Worm (Caenorhabditis elegans): ENCODE results near the gene flp-6.
A peak's percentile ranks its signal among the peaks of the same experiment; 100 is the strongest.

flp-6 gene

DNA sequence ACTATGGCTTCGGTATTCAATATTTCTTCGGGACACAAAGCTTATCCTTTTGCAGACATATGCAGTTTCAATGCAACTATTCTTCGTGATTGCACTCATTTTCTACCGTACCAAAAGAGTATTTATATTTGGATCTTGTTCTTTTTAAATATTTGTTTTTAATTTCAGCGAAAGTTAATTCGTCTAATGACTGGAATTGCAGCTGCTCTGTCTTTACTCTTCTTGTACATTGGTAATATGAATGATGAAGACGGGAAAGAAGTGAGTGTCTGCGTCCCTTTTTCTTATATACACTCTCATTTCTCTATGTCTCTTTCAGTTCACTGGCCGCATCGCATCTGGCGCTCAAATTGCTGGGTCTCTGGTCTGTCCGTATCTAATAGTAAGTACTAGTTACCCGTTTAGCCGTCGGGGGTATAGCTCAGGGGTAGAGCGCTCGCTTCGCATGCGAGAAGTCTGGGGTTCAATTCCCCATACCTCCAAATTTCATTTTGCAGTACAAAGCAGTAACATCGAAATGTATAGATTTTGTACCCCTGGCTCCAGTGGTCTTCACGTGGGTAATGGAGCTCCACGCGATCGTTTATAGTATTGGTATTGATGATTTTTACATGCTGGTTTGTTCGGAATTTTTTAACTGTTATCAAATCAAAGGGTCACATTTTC is 31.5 kb downstream of the flp-6 start (continued):
- TF ChIP-seq rbr-2 (tag; optimal IDR thresholded peaks at IDR 0.05) (peak; percentile 75), Y75B8A.6 (GFP tag; IDR thresholded peaks at IDR 0.05) (0 out of 2 replicates have a peak, but pooled peaks have one; percentile 80), spr-1 (tag; optimal IDR thresholded peaks at IDR 0.05) (peak; percentile 41), jun-1 (tag; optimal IDR thresholded peaks at IDR 0.05) (no peak), Y105C5A.15 (GFP tag; IDR thresholded peaks at IDR 0.05) (no peak), ceh-20 (GFP tag; IDR thresholded peaks at IDR 0.05) (peak; percentile 84), aha-1 (tag) (peak; percentile 95), sdz-12 (GFP tag; optimal IDR thresholded peaks at IDR 0.05) (no peak), ztf-11 (tag; optimal IDR thresholded peaks at IDR 0.05) (no peak), duxl-1 (tag; optimal IDR thresholded peaks at IDR 0.05; ENCODE audit: poor library complexity) (peak; percentile 65), dve-1 (tag; optimal IDR thresholded peaks at IDR 0.05; ENCODE audit: insufficient read depth) (no peak), tra-1 (GFP tag; IDR thresholded peaks at IDR 0.05) (peak; percentile 85), unc-130 (GFP tag; optimal IDR thresholded peaks at IDR 0.05) (no peak), aly-2 (tag; optimal IDR thresholded peaks at IDR 0.05) (no peak), mdt-29 (GFP tag; IDR thresholded peaks at IDR 0.05) (peak; percentile 86), nhr-111 (GFP tag; optimal IDR thresholded peaks at IDR 0.05) (peak; percentile 6), ctbp-1 (GFP tag; IDR thresholded peaks at IDR 0.05) (peak; percentile 87), ztf-7 (tag; optimal IDR thresholded peaks at IDR 0.05) (no peak), nhr-42 (GFP tag; IDR thresholded peaks at IDR 0.05) (peak; percentile 81), php-3 (GFP tag; IDR thresholded peaks at IDR 0.05) (peak; percentile 61; the same call in 1 of the 2 replicates), daf-8 (GFP tag; IDR thresholded peaks at IDR 0.05) (0 out of 2 replicates have a peak, but pooled peaks have one; percentile 45), saeg-2 (GFP tag; IDR thresholded peaks at IDR 0.05) (peak; percentile 49; the same call in 1 of the 2 replicates), F10B5.3 (tag; optimal IDR thresholded peaks at IDR 0.05) (no peak), lim-7 (GFP tag; IDR thresholded peaks at IDR 0.05) (peak; percentile 87), ceh-82 (tag; optimal IDR thresholded peaks at IDR 0.05) (no peak), mxl-2 (GFP tag; conservative IDR thresholded peaks at IDR 0.05) (0 out of 2 replicates have a peak, but pooled peaks have one; percentile 12), dmd-6 (GFP tag; IDR thresholded peaks at IDR 0.05) (peak; percentile 84), pha-4 (GFP tag; IDR thresholded peaks at IDR 0.05) (peak; percentile 88; the same call in 1 of the 2 replicates), pha-4 (tag; optimal IDR thresholded peaks at IDR 0.05) (no peak), mdl-1 (tag; optimal IDR thresholded peaks at IDR 0.05) (no peak), pqm-1 (tag; optimal IDR thresholded peaks at IDR 0.05) (no peak), ZK546.5 (tag; optimal IDR thresholded peaks at IDR 0.05) (no peak), unc-62 (GFP tag; optimal IDR thresholded peaks at IDR 0.05 in 1 of 2) (peak in 1 of 2 experiments; percentile 93), unc-62 (tag; optimal IDR thresholded peaks at IDR 0.05) (no peak), lin-29 (GFP tag; IDR thresholded peaks at IDR 0.05) (peak; percentile 56; the same call in 1 of the 2 replicates), hlh-11 (tag; optimal IDR thresholded peaks at IDR 0.05) (peak; percentile 65), snpc-1.2 (GFP tag; IDR thresholded peaks at IDR 0.05) (peak; percentile 85; the same call in 1 of the 2 replicates), nhr-102 (tag; optimal IDR thresholded peaks at IDR 0.05) (peak; percentile 68), dpl-1 (GFP tag; optimal IDR thresholded peaks at IDR 0.05) (peak; percentile 21), F44E2.7 (GFP tag; IDR thresholded peaks at IDR 0.05) (0 out of 2 replicates have a peak, but pooled peaks have one; percentile 69), daf-16 (GFP tag; optimal IDR thresholded peaks at IDR 0.05) (peak in 1 of 2 experiments; percentile 81), daf-16 (tag; optimal IDR thresholded peaks at IDR 0.05) (peak; percentile 51), lsy-2 (tag; optimal IDR thresholded peaks at IDR 0.05) (peak in 1 of 2 experiments; percentile 65), ama-1 (optimal IDR thresholded peaks at IDR 0.05) (no peak), ceh-28 (tag; optimal IDR thresholded peaks at IDR 0.05) (no peak), skn-1 (tag; optimal IDR thresholded peaks at IDR 0.05) (no peak), R02D3.7 (tag; optimal IDR thresholded peaks at IDR 0.05) (no peak), nhr-41 (GFP tag; IDR thresholded peaks at IDR 0.05) (peak; percentile 62; the same call in 1 of the 2 replicates), daf-19 (GFP tag; conservative IDR thresholded peaks at IDR 0.05) (peak; percentile 89), hif-1 (tag; optimal IDR thresholded peaks at IDR 0.05) (peak; percentile 14 to 45), ceh-62 (tag; optimal IDR thresholded peaks at IDR 0.05) (no peak)
